Fruit fly (Drosophila melanogaster) Kc167 (cell line): ENCODE results near the gene Dph4.

Source experiments
- Myc ChIP-seq: fragments of >200 bp; optimal IDR thresholded peaks from 2 replicates; lab custom pipeline; 2017; ENCODE audit warnings: missing external identifiers
- h ChIP-seq: fragments of >200 bp; optimal IDR thresholded peaks from 3 replicates; lab custom pipeline; 2018; ENCODE audit warnings: missing external identifiers

DNA sequence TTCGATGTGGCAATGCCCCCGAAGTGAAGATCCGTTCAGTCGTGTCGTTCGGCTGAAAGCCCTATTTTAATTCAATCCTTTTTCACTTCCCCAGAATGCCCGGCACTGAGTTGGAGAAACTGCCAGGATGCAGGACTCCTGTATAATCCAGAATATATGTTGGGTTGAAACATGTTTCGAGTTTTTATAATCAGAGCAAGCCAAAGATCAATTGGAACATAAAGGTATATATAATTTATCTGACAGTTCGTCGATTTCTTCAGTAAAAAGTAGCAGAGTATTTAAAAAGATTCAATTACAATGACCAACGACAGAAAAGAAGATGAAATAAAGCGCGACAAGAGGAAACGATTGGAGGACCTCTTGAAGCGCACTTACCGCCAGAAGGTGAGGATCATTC lies 3.6 kb upstream of the Dph4 start, which contains the start of gene CG31551:
- TF ChIP-seq h (no peak), Myc (lab: Kevin White, UChicago) (no peak)
